Fruit fly (Drosophila melanogaster): Measurements from ENCODE around the gene CG7506.

DNA sequence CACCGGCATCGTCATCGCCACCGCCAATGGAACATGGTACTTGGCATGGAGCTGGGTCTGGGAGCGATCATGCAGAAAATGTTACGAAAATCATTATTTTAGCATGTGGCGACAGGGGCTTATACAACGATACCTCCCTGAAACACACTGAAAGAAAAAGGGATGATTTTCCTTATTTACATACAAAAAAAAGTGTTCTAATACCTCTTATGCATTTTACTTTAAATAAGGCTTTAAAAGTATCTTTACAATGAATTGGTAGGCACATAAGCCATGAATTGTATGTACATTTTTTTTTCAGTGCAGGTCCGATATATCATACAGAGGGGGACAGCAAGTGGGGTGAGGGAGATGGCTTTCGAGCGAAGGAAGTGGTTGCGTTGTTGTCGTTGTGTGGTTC is 27.2 kb downstream of the CG7506 start:
- no peak for TF ChIP-seq EcR (GFP tag; optimal IDR thresholded peaks at IDR 0.05)
- TF ChIP-seq CG8159 (tag; optimal IDR thresholded peaks at IDR 0.05): peak; percentile 75
- TF ChIP-seq Pif1A (GFP tag; optimal IDR thresholded peaks at IDR 0.05): peak; percentile 68
- TF ChIP-seq CG14655 (GFP tag; optimal IDR thresholded peaks at IDR 0.05): peak; percentile 55
- no peak for TF ChIP-seq D1 (tag; optimal IDR thresholded peaks at IDR 0.05)
- peak; percentile 63 for TF ChIP-seq CG15710 (tag; optimal IDR thresholded peaks at IDR 0.05)
- TF ChIP-seq CG12605 (GFP tag; IDR thresholded peaks at IDR 0.05): 0 out of 2 replicates have a peak, but pooled peaks have one; percentile 38
- peak; percentile 46 for TF ChIP-seq CG34367 (tag; optimal IDR thresholded peaks at IDR 0.05)
- 0 out of 2 replicates have a peak, but pooled peaks have one; percentile 11 for TF ChIP-seq CG10348 (GFP tag; IDR thresholded peaks at IDR 0.05)
- TF ChIP-seq CG9948 (tag; optimal IDR thresholded peaks at IDR 0.05): peak; percentile 73
- peak; percentile 70; the same call in 2 of the 3 replicates for TF ChIP-seq CG4496 (GFP tag; IDR thresholded peaks at IDR 0.05)
